Worm (Caenorhabditis elegans): ENCODE results near the gene sra-26.

Gene sra-26

ce11 chrII:6651719-6652118 is at the start of gene sra-26:
Gene sra-26 (minus strand): TSS chrII:6651819.
- TF ChIP-seq unc-62 (GFP tag; optimal IDR thresholded peaks at IDR 0.05), result no peak
- no peak for TF ChIP-seq peb-1 (tag; optimal IDR thresholded peaks at IDR 0.05)
- no peak for TF ChIP-seq nhr-6 (tag; optimal IDR thresholded peaks at IDR 0.05)

ce11 chrII:6698784-6699183 is 47.2 kb upstream of the sra-26 start, which contains the start of gene C18H9.1:
Gene C18H9.1 (plus strand): TSS chrII:6699084.
- TF ChIP-seq sma-3 (GFP tag; optimal IDR thresholded peaks at IDR 0.05) (no peak), zag-1 (tag; optimal IDR thresholded peaks at IDR 0.05) (no peak), gmeb-1 (tag; optimal IDR thresholded peaks at IDR 0.05) (no peak), unc-55 (GFP tag; optimal IDR thresholded peaks at IDR 0.05) (no peak), nhr-237 (tag; optimal IDR thresholded peaks at IDR 0.05) (no peak), nhr-129 (tag; optimal IDR thresholded peaks at IDR 0.05) (no peak), mdl-1 (tag; optimal IDR thresholded peaks at IDR 0.05) (no peak), elt-1 (tag; optimal IDR thresholded peaks at IDR 0.05) (no peak)

ce11 chrII:6695388-6695787 is 43.8 kb upstream of the sra-26 start, which contains the start of gene C18H9.5:
Gene C18H9.5 (minus strand): TSS chrII:6695566.
- TF ChIP-seq fos-1 (tag; optimal IDR thresholded peaks at IDR 0.05) (no peak), unc-62 (GFP tag; optimal IDR thresholded peaks at IDR 0.05) (no peak), crh-2 (tag; optimal IDR thresholded peaks at IDR 0.05) (no peak), sma-9 (GFP tag; optimal IDR thresholded peaks at IDR 0.05) (peak; percentile 52), sma-9 (tag; optimal IDR thresholded peaks at IDR 0.05) (no peak), alr-1 (tag; optimal IDR thresholded peaks at IDR 0.05) (no peak), nhr-237 (tag; optimal IDR thresholded peaks at IDR 0.05) (no peak), blmp-1 (tag; optimal IDR thresholded peaks at IDR 0.05; ENCODE audit: insufficient read depth) (no peak)

- no peak for TF ChIP-seq elt-1 (tag; optimal IDR thresholded peaks at IDR 0.05)
- peak; percentile 9 for TF ChIP-seq nhr-21 (tag; optimal IDR thresholded peaks at IDR 0.05)
- peak; percentile 35 for TF ChIP-seq sma-9 (GFP tag; optimal IDR thresholded peaks at IDR 0.05)
- TF ChIP-seq sma-9 (tag; optimal IDR thresholded peaks at IDR 0.05), result no peak
- no peak for TF ChIP-seq unc-39 (tag; optimal IDR thresholded peaks at IDR 0.05)
- TF ChIP-seq C34F6.9 (tag; optimal IDR thresholded peaks at IDR 0.05), result peak; percentile 70
- TF ChIP-seq ztf-11 (tag; optimal IDR thresholded peaks at IDR 0.05), result no peak
- TF ChIP-seq lsy-2 (tag; optimal IDR thresholded peaks at IDR 0.05), result peak in 1 of 2 experiments; percentile 42
- peak; percentile 26 for TF ChIP-seq crh-2 (tag; optimal IDR thresholded peaks at IDR 0.05)
These were observed 37.5 kb upstream of the sra-26 start for ce11 chrII:6689088-6689487.

- TF ChIP-seq gmeb-1 (tag; optimal IDR thresholded peaks at IDR 0.05), result no peak
- TF ChIP-seq nhr-12 (tag; optimal IDR thresholded peaks at IDR 0.05), result no peak
- no peak for TF ChIP-seq lin-13 (GFP tag; optimal IDR thresholded peaks at IDR 0.05)
- TF ChIP-seq nhr-237 (tag; optimal IDR thresholded peaks at IDR 0.05), result no peak
- no peak for TF ChIP-seq fos-1 (tag; optimal IDR thresholded peaks at IDR 0.05)
- no peak for TF ChIP-seq nhr-25 (tag; optimal IDR thresholded peaks at IDR 0.05)
- TF ChIP-seq ZK546.5 (tag; optimal IDR thresholded peaks at IDR 0.05), result no peak
- TF ChIP-seq mbf-1 (tag; optimal IDR thresholded peaks at IDR 0.05), result no peak
These were observed 34.3 kb upstream of the sra-26 start for ce11 chrII:6685964-6686363.

- TF ChIP-seq R02D3.7 (tag; optimal IDR thresholded peaks at IDR 0.05) (no peak), lin-11 (tag; optimal IDR thresholded peaks at IDR 0.05) (peak; percentile 14), peb-1 (tag; optimal IDR thresholded peaks at IDR 0.05) (no peak), unc-62 (GFP tag; optimal IDR thresholded peaks at IDR 0.05) (no peak), sem-4 (tag; optimal IDR thresholded peaks at IDR 0.05) (no peak), Y55F3AM.14 (GFP tag; optimal IDR thresholded peaks at IDR 0.05) (no peak), nhr-25 (tag; optimal IDR thresholded peaks at IDR 0.05) (no peak), C34F6.9 (tag; optimal IDR thresholded peaks at IDR 0.05) (peak; percentile 47), skn-1 (tag; optimal IDR thresholded peaks at IDR 0.05) (no peak), egl-27 (tag; optimal IDR thresholded peaks at IDR 0.05) (no peak), ama-1 (optimal IDR thresholded peaks at IDR 0.05) (no peak), ceh-82 (tag; optimal IDR thresholded peaks at IDR 0.05) (no peak), zag-1 (tag; optimal IDR thresholded peaks at IDR 0.05) (no peak), lsy-2 (tag; optimal IDR thresholded peaks at IDR 0.05) (peak in 1 of 2 experiments; percentile 51), nhr-10 (tag; optimal IDR thresholded peaks at IDR 0.05) (no peak), elt-3 (tag; optimal IDR thresholded peaks at IDR 0.05) (no peak), fos-1 (tag; optimal IDR thresholded peaks at IDR 0.05) (peak; percentile 44), aly-2 (tag; optimal IDR thresholded peaks at IDR 0.05) (no peak), nhr-6 (tag; optimal IDR thresholded peaks at IDR 0.05) (no peak), ceh-16 (tag; optimal IDR thresholded peaks at IDR 0.05) (no peak), lin-39 (tag; optimal IDR thresholded peaks at IDR 0.05) (no peak), nhr-11 (tag; optimal IDR thresholded peaks at IDR 0.05) (no peak), nhr-77 (tag; optimal IDR thresholded peaks at IDR 0.05) (no peak), ztf-4 (tag; optimal IDR thresholded peaks at IDR 0.05) (no peak), mdl-1 (tag; optimal IDR thresholded peaks at IDR 0.05) (no peak), gmeb-1 (tag; optimal IDR thresholded peaks at IDR 0.05) (no peak), unc-39 (tag; optimal IDR thresholded peaks at IDR 0.05) (no peak)
These were observed 32.2 kb upstream of the sra-26 start, which contains the start of gene gyf-1 for ce11 chrII:6683663-6684285. Gene gyf-1 (plus strand): TSS chrII:6684235.
